Fruit fly (Drosophila melanogaster) whole organism, embryonic: ENCODE data around the gene Pcmt.
A peak's percentile ranks its signal among the peaks of the same experiment; 100 is the strongest.

Source experiments
- ATbp ChIP-seq: fragments of 200-800 bp; sonication (Bioruptor generic); optimal IDR thresholded peaks from 2 replicates; lab custom pipeline; 2017; ENCODE audit warnings: missing biosample characterization, mild to moderate bottlenecking, missing genetic modification characterization, missing genetic modification reagents
- CG10209 ChIP-seq: fragments of 200-800 bp; sonication (Bioruptor generic); optimal IDR thresholded peaks from 3 replicates; lab custom pipeline; 2017; ENCODE audit warnings: missing biosample characterization, mild to moderate bottlenecking, missing genetic modification characterization, missing genetic modification reagents
- CG11247 ChIP-seq: fragments of 200-800 bp; sonication (Bioruptor generic); IDR thresholded peaks from 2 replicates; pipeline ENCODE4 v1.3.6; 2022; ENCODE audit warnings: missing biosample characterization, missing genetic modification characterization
- CG12769 ChIP-seq: fragments of 200-800 bp; sonication (Bioruptor generic); optimal IDR thresholded peaks from 2 replicates; lab custom pipeline; 2019; ENCODE audit warnings: missing biosample characterization, mild to moderate bottlenecking, missing genetic modification characterization, moderate library complexity
- CG13123 ChIP-seq: fragments of 200-800 bp; sonication (Bioruptor generic); optimal IDR thresholded peaks from 2 replicates; lab custom pipeline; 2016; ENCODE audit warnings: missing biosample characterization, missing genetic modification characterization
- CG13287 ChIP-seq: fragments of 200-800 bp; sonication (Bioruptor generic); IDR thresholded peaks from 2 replicates; pipeline ENCODE4 v1.3.6; 2022; ENCODE audit warnings: missing biosample characterization, missing genetic modification characterization; ENCODE audit not compliant: partially characterized antibody
- CG1529 ChIP-seq: fragments of 200-800 bp; sonication (Bioruptor generic); optimal IDR thresholded peaks from 3 replicates; lab custom pipeline; 2018; ENCODE audit warnings: missing biosample characterization, missing genetic modification characterization
- CG17361 ChIP-seq: fragments of 200-800 bp; sonication (Bioruptor generic); IDR thresholded peaks from 3 replicates; pipeline ENCODE4 v1.3.6; 2022; ENCODE audit warnings: missing biosample characterization, missing genetic modification characterization
- CG17612 ChIP-seq: fragments of 200-800 bp; sonication (Bioruptor generic); IDR thresholded peaks from 2 replicates; pipeline ENCODE4 v1.3.6; 2022; ENCODE audit warnings: missing biosample characterization, missing genetic modification characterization
- CG18764 ChIP-seq: fragments of 200-800 bp; sonication (Bioruptor generic); optimal IDR thresholded peaks from 3 replicates; lab custom pipeline; 2016; ENCODE audit warnings: missing biosample characterization, missing genetic modification characterization
- CG31388 ChIP-seq: fragments of 200-800 bp; sonication (Bioruptor generic); optimal IDR thresholded peaks from 2 replicates; lab custom pipeline; 2016; ENCODE audit warnings: missing biosample characterization, missing genetic modification characterization
- CG3838 ChIP-seq: fragments of 200-800 bp; sonication (Bioruptor generic); optimal IDR thresholded peaks from 3 replicates; lab custom pipeline; 2016; ENCODE audit warnings: missing biosample characterization, missing genetic modification characterization
- CG42726 ChIP-seq: fragments of 200-800 bp; sonication (Bioruptor generic); IDR thresholded peaks from 2 replicates; pipeline ENCODE4 v1.3.6; 2022; ENCODE audit warnings: missing biosample characterization, missing genetic modification characterization; ENCODE audit not compliant: partially characterized antibody
- CG4404 ChIP-seq: fragments of 200-800 bp; sonication (Bioruptor generic); IDR thresholded peaks from 2 replicates; pipeline ENCODE4 v1.3.6; 2022; ENCODE audit warnings: missing biosample characterization, missing genetic modification characterization
- CG4854 ChIP-seq: fragments of 200-800 bp; sonication (Bioruptor generic); optimal IDR thresholded peaks from 2 replicates; lab custom pipeline; 2016; ENCODE audit warnings: missing biosample characterization, missing genetic modification characterization, inconsistent platforms
- CG5245 ChIP-seq: fragments of 200-800 bp; sonication (Bioruptor generic); optimal IDR thresholded peaks from 3 replicates; lab custom pipeline; 2016; ENCODE audit warnings: missing biosample characterization, missing genetic modification characterization
- CG6689 ChIP-seq: fragments of 200-800 bp; sonication (Bioruptor generic); IDR thresholded peaks from 2 replicates; pipeline ENCODE4 v1.3.6; 2022; ENCODE audit warnings: missing biosample characterization, missing genetic modification characterization
- CG7928 ChIP-seq: fragments of 200-800 bp; sonication (Bioruptor generic); optimal IDR thresholded peaks from 2 replicates; lab custom pipeline; 2017; ENCODE audit warnings: missing biosample characterization, mild to moderate bottlenecking, missing genetic modification characterization
- CG8290 ChIP-seq, 3 experiments: fragments of 200-800 bp; sonication (Bioruptor generic); optimal IDR thresholded peaks; 2 replicates each; lab custom pipeline; 2016 to 2019; ENCODE audit warnings: missing biosample characterization in 3 of 3, missing genetic modification characterization in 3 of 3, mild to moderate bottlenecking in 2 of 3, moderate library complexity in 1 of 3
- CG9215 ChIP-seq: fragments of 200-800 bp; sonication (Bioruptor generic); IDR thresholded peaks from 2 replicates; pipeline ENCODE4 v1.3.6; 2022; ENCODE audit warnings: missing biosample characterization, missing genetic modification characterization
- CG9932 ChIP-seq: fragments of 200-800 bp; sonication (Bioruptor generic); IDR thresholded peaks from 2 replicates; pipeline ENCODE4 v1.3.6; 2022; ENCODE audit warnings: missing biosample characterization, missing genetic modification characterization
- Deaf1 ChIP-seq: fragments of 200-800 bp; optimal IDR thresholded peaks from 3 replicates; lab custom pipeline; 2019; ENCODE audit warnings: missing biosample characterization, mild to moderate bottlenecking, missing genetic modification characterization, moderate library complexity
- Dp ChIP-seq: fragments of 200-800 bp; sonication (Bioruptor generic); optimal IDR thresholded peaks from 2 replicates; lab custom pipeline; 2018; ENCODE audit warnings: missing biosample characterization, mild to moderate bottlenecking, missing genetic modification characterization, moderate library complexity
- E2f1 ChIP-seq: fragments of 200-800 bp; sonication (Bioruptor generic); IDR thresholded peaks from 2 replicates; pipeline ENCODE4 v1.3.6; 2022; ENCODE audit warnings: missing biosample characterization, missing genetic modification characterization
- Hey ChIP-seq: fragments of 200-800 bp; sonication (Bioruptor generic); optimal IDR thresholded peaks from 3 replicates; lab custom pipeline; 2018; ENCODE audit warnings: missing biosample characterization, mild to moderate bottlenecking, missing genetic modification characterization
- Hmr ChIP-seq: fragments of 200-800 bp; sonication (Bioruptor generic); optimal IDR thresholded peaks from 3 replicates; lab custom pipeline; 2017; ENCODE audit warnings: mild to moderate bottlenecking, missing biosample characterization, missing genetic modification reagents, missing genetic modification characterization
- Hr51 ChIP-seq, 2 experiments: fragments of 200-800 bp; sonication (Bioruptor generic); optimal IDR thresholded peaks; 2 replicates in 1 of 2; 3 replicates in 1 of 2; lab custom pipeline; 2016 to 2018; ENCODE audit warnings: missing biosample characterization in 2 of 2, missing genetic modification characterization in 2 of 2, mild to moderate bottlenecking in 1 of 2, moderate library complexity in 1 of 2
- MBD-R2 ChIP-seq: fragments of 200-800 bp; sonication (Bioruptor generic); IDR thresholded peaks from 2 replicates; pipeline ENCODE4 v1.3.6; 2022; ENCODE audit warnings: missing biosample characterization, missing genetic modification characterization
- Mes4 ChIP-seq: fragments of 200-800 bp; sonication (Bioruptor generic); optimal IDR thresholded peaks from 2 replicates; lab custom pipeline; 2016; ENCODE audit warnings: missing biosample characterization, missing genetic modification characterization
- NC2α ChIP-seq: fragments of 200-800 bp; sonication (Bioruptor generic); optimal IDR thresholded peaks from 2 replicates; lab custom pipeline; 2016; ENCODE audit warnings: missing biosample characterization, missing genetic modification characterization
- Sry-β ChIP-seq: fragments of 200-800 bp; sonication (Bioruptor generic); optimal IDR thresholded peaks from 2 replicates; lab custom pipeline; 2018; ENCODE audit warnings: missing biosample characterization, mild to moderate bottlenecking, missing genetic modification characterization, moderate library complexity
- YL-1 ChIP-seq: fragments of 200-800 bp; sonication (Bioruptor generic); optimal IDR thresholded peaks from 3 replicates; lab custom pipeline; 2017; ENCODE audit warnings: missing biosample characterization, mild to moderate bottlenecking, missing genetic modification characterization
- ara ChIP-seq: fragments of 200-800 bp; sonication (Bioruptor generic); IDR thresholded peaks from 2 replicates; pipeline ENCODE4 v1.3.6; 2022; ENCODE audit warnings: missing biosample characterization, missing genetic modification characterization
- ato ChIP-seq: fragments of 200-800 bp; sonication (Bioruptor generic); IDR thresholded peaks from 2 replicates; pipeline ENCODE4 v1.3.6; 2022; ENCODE audit warnings: missing biosample characterization, missing genetic modification characterization; ENCODE audit not compliant: partially characterized antibody
- az2 ChIP-seq: fragments of 200-800 bp; sonication (Bioruptor generic); optimal IDR thresholded peaks from 3 replicates; lab custom pipeline; 2016; ENCODE audit warnings: missing biosample characterization, missing genetic modification characterization
- bcd ChIP-seq: fragments of 200-800 bp; sonication (Bioruptor generic); optimal IDR thresholded peaks from 2 replicates; lab custom pipeline; 2017; ENCODE audit warnings: missing biosample characterization, mild to moderate bottlenecking, missing genetic modification characterization
- cas ChIP-seq: fragments of 200-800 bp; sonication (Bioruptor generic); IDR thresholded peaks from 2 replicates; pipeline ENCODE4 v1.3.6; 2022; ENCODE audit warnings: missing biosample characterization, missing genetic modification characterization
- dm ChIP-seq: fragments of 200-800 bp; sonication (Bioruptor generic); optimal IDR thresholded peaks from 3 replicates; lab custom pipeline; 2016; ENCODE audit warnings: missing biosample characterization, missing genetic modification characterization
- esg ChIP-seq: fragments of 200-800 bp; sonication (Bioruptor generic); conservative IDR thresholded peaks from 2 replicates; pipeline ENCODE4 v1.3.6; 2022; ENCODE audit warnings: missing biosample characterization, missing genetic modification characterization
- fd64A ChIP-seq: fragments of 200-800 bp; sonication (Bioruptor generic); optimal IDR thresholded peaks from 3 replicates; lab custom pipeline; 2018; ENCODE audit warnings: missing biosample characterization, mild to moderate bottlenecking, missing genetic modification characterization
- grn ChIP-seq: fragments of 200-800 bp; sonication (Bioruptor generic); optimal IDR thresholded peaks from 3 replicates; lab custom pipeline; 2017; ENCODE audit warnings: missing biosample characterization, missing genetic modification characterization
- jigr1 ChIP-seq: fragments of 200-800 bp; sonication (Bioruptor generic); IDR thresholded peaks from 3 replicates; pipeline ENCODE4 v1.3.6; 2022; ENCODE audit warnings: missing biosample characterization, missing genetic modification characterization
- knrl ChIP-seq: fragments of 200-800 bp; sonication (Bioruptor generic); IDR thresholded peaks from 3 replicates; pipeline ENCODE4 v1.3.6; 2022; ENCODE audit warnings: missing biosample characterization, missing genetic modification characterization; ENCODE audit not compliant: partially characterized antibody
- p53 ChIP-seq: fragments of 200-800 bp; sonication (Bioruptor generic); optimal IDR thresholded peaks from 2 replicates; lab custom pipeline; 2016; ENCODE audit warnings: missing biosample characterization, missing genetic modification characterization
- pb ChIP-seq: fragments of 200-800 bp; sonication (Bioruptor generic); optimal IDR thresholded peaks from 3 replicates; lab custom pipeline; 2016; ENCODE audit warnings: missing biosample characterization, missing genetic modification characterization
- sim ChIP-seq: fragments of 200-800 bp; sonication (Bioruptor generic); IDR thresholded peaks from 2 replicates; pipeline ENCODE4 v1.3.6; 2022; ENCODE audit warnings: missing biosample characterization, missing genetic modification characterization
- sob ChIP-seq: fragments of 200-800 bp; sonication (Bioruptor generic); IDR thresholded peaks from 2 replicates; pipeline ENCODE4 v1.3.6; 2022; ENCODE audit warnings: missing biosample characterization, missing genetic modification characterization
- tap ChIP-seq: fragments of 200-800 bp; optimal IDR thresholded peaks from 3 replicates; lab custom pipeline; 2019; ENCODE audit warnings: missing biosample characterization, mild to moderate bottlenecking, missing genetic modification characterization, moderate library complexity
- tll ChIP-seq, 2 experiments: fragments of 200-800 bp in 1 of 2; fragments of >200 bp in 1 of 2; sonication (Bioruptor generic) in 1 of 2; optimal IDR thresholded peaks; 2 replicates each; lab custom pipeline; 2017 to 2019; ENCODE audit warnings: missing biosample characterization in 2 of 2, missing genetic modification characterization in 2 of 2, mild to moderate bottlenecking in 1 of 2, moderate library complexity in 1 of 2
- zen ChIP-seq: fragments of 200-800 bp; sonication (Bioruptor generic); optimal IDR thresholded peaks from 3 replicates; lab custom pipeline; 2018; ENCODE audit warnings: missing biosample characterization, mild to moderate bottlenecking, missing genetic modification characterization, moderate library complexity

Pcmt gene

DNA sequence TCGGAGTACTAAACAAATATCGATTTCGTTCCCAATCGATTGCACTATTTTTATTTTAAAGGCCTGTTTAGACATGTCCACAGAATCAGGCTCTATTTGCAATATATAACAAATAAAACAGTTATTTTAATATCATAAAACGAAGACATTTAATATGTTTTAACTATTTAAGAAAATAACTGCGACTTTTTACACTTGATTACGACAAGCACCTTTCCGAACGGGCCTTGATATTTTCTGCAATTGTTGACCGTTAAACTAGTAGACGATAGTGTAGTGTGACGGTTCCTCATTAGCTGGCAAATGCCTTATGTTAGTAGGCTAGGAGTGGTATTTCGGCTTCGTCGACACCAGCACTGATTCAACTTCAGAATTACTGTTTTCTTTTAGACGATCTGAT is 14.5 kb upstream of the Pcmt start, which contains the start of the genes CG2931 and Rheb (continued):
- TF ChIP-seq CG4404 (GFP tag; lab: Robert Waterston, UW) (no peak), CG9215 (GFP tag; lab: Robert Waterston, UW) (peak; percentile 52), CG11247 (peak; percentile 47), ara (GFP tag; lab: Robert Waterston, UW) (peak; percentile 58), tap (tag; lab: Kevin White, UChicago) (peak; percentile 48), Deaf1 (tag; lab: Kevin White, UChicago) (peak; percentile 42), E2f1 (GFP tag; lab: Robert Waterston, UW) (peak; percentile 55; the same call in 1 of the 2 replicates), CG18764 (GFP tag; lab: Kevin White, UChicago) (peak; percentile 62), CG17612 (GFP tag; lab: Robert Waterston, UW) (no peak), CG8290 (GFP tag; optimal IDR thresholded peaks at IDR 0.05; lab: Kevin White, UChicago) (peak; percentile 64), CG8290 (tag; optimal IDR thresholded peaks at IDR 0.05; lab: Kevin White, UChicago) (no peak), zen (tag; lab: Kevin White, UChicago) (peak; percentile 62), cas (GFP tag; lab: Robert Waterston, UW) (peak; percentile 48; the same call in 1 of the 2 replicates), Hmr (GFP tag; lab: Kevin White, UChicago) (peak; percentile 69), Hey (tag; lab: Kevin White, UChicago) (no peak), Hr51 (GFP tag; optimal IDR thresholded peaks at IDR 0.05; lab: Kevin White, UChicago) (peak; percentile 53 to 63), Dp (peak; percentile 35), CG13123 (GFP tag; lab: Kevin White, UChicago) (peak; percentile 48), ato (GFP tag; lab: Robert Waterston, UW) (no peak), Mes4 (GFP tag; lab: Kevin White, UChicago) (no peak), jigr1 (GFP tag; lab: Robert Waterston, UW) (no peak), CG3838 (no peak), CG42726 (GFP tag; lab: Robert Waterston, UW) (peak; percentile 61; the same call in 1 of the 2 replicates), CG31388 (no peak), NC2α (GFP tag; lab: Kevin White, UChicago) (no peak), p53 (GFP tag; lab: Kevin White, UChicago) (peak; percentile 15), esg (GFP tag; lab: Robert Waterston, UW) (peak; percentile 71), knrl (GFP tag; lab: Robert Waterston, UW) (peak; percentile 84), dm (peak; percentile 16), ATbp (no peak), CG4854 (peak; percentile 27), CG17361 (GFP tag; lab: Robert Waterston, UW) (peak; percentile 65; the same call in 1 of the 3 replicates), CG9932 (peak; percentile 83), CG6689 (GFP tag; lab: Robert Waterston, UW) (peak; percentile 69), bcd (GFP tag; lab: Kevin White, UChicago) (peak; percentile 42), CG1529 (GFP tag; lab: Kevin White, UChicago) (peak; percentile 4), fd64A (GFP tag; lab: Kevin White, UChicago) (no peak), grn (GFP tag; lab: Kevin White, UChicago) (peak; percentile 39), pb (no peak), CG10209 (GFP tag; lab: Kevin White, UChicago) (peak; percentile 51), MBD-R2 (GFP tag; lab: Robert Waterston, UW) (peak; percentile 72), sob (peak; percentile 70), CG7928 (GFP tag; lab: Kevin White, UChicago) (peak; percentile 15), CG5245 (GFP tag; lab: Kevin White, UChicago) (peak; percentile 23), tll (GFP tag; optimal IDR thresholded peaks at IDR 0.05; lab: Kevin White, UChicago) (no peak), YL-1 (GFP tag; lab: Kevin White, UChicago) (peak; percentile 87), CG13287 (GFP tag; lab: Robert Waterston, UW) (peak; percentile 85), sim (GFP tag; lab: Robert Waterston, UW) (no peak), Sry-β (GFP tag; lab: Kevin White, UChicago) (peak; percentile 32), CG12769 (tag; lab: Kevin White, UChicago) (no peak), az2 (GFP tag; lab: Kevin White, UChicago) (peak; percentile 72)
